Worm (Caenorhabditis elegans) whole organism, mixed stage, embryonic: ENCODE results near the gene kqt-1.

Experiments
- M03D4.4 ChIP-seq: sonication (generic microtip); optimal IDR thresholded peaks from 2 replicates; lab custom pipeline; 2017; ENCODE audit warnings: mild to moderate bottlenecking, missing genetic modification characterization, missing compliant biosample characterization
- bed-3 ChIP-seq: fragments of 200-800 bp; sonication (Bioruptor generic); optimal IDR thresholded peaks from 3 replicates; lab custom pipeline; 2018; ENCODE audit warnings: mild to moderate bottlenecking, missing genetic modification characterization, moderate library complexity, missing compliant biosample characterization
- blmp-1 ChIP-seq: fragments of 150-350 bp; optimal IDR thresholded peaks from 2 replicates; lab custom pipeline; 2014; ENCODE audit warnings: missing biosample characterization, missing genetic modification characterization
- ceh-39 ChIP-seq: fragments of 150-350 bp; optimal IDR thresholded peaks from 2 replicates; lab custom pipeline; 2014; ENCODE audit warnings: missing biosample characterization, missing genetic modification characterization
- ceh-43 ChIP-seq: fragments of 200-800 bp; sonication (Bioruptor generic); optimal IDR thresholded peaks from 2 replicates; lab custom pipeline; 2018; ENCODE audit warnings: mild to moderate bottlenecking, missing genetic modification characterization, moderate library complexity, missing compliant biosample characterization
- ceh-83 ChIP-seq: fragments of 200-800 bp; sonication (Bioruptor generic); optimal IDR thresholded peaks from 2 replicates; lab custom pipeline; 2018; ENCODE audit warnings: mild to moderate bottlenecking, missing genetic modification characterization, missing compliant biosample characterization
- ces-1 ChIP-seq: fragments of 150-350 bp; optimal IDR thresholded peaks from 2 replicates; lab custom pipeline; 2014; ENCODE audit warnings: missing biosample characterization, missing genetic modification reagents, missing genetic modification characterization
- cnd-1 ChIP-seq: fragments of 200-800 bp; sonication (Bioruptor generic); optimal IDR thresholded peaks from 2 replicates; lab custom pipeline; 2018; ENCODE audit warnings: mild to moderate bottlenecking, missing genetic modification characterization, missing compliant biosample characterization
- drap-1 ChIP-seq: fragments of 200-800 bp; sonication (Bioruptor generic); optimal IDR thresholded peaks from 3 replicates; lab custom pipeline; 2018; ENCODE audit warnings: mild to moderate bottlenecking, missing genetic modification characterization, missing compliant biosample characterization
- elt-1 ChIP-seq: sonication (generic microtip); optimal IDR thresholded peaks from 2 replicates; lab custom pipeline; 2017; ENCODE audit warnings: missing genetic modification characterization, mild to moderate bottlenecking, missing compliant biosample characterization, antibody characterized with exemption, moderate library complexity, borderline replicate concordance; ENCODE audit not compliant: insufficient read depth
- elt-3 ChIP-seq: fragments of 150-350 bp; optimal IDR thresholded peaks from 2 replicates; lab custom pipeline; 2014; ENCODE audit warnings: missing biosample characterization, missing genetic modification characterization
- flh-1 ChIP-seq: fragments of 200-800 bp; sonication (Bioruptor generic); optimal IDR thresholded peaks from 2 replicates; lab custom pipeline; 2018; ENCODE audit warnings: mild to moderate bottlenecking, missing genetic modification characterization, moderate library complexity, missing compliant biosample characterization
- ham-2 ChIP-seq: fragments of 200-800 bp; sonication (Bioruptor generic); optimal IDR thresholded peaks from 2 replicates; lab custom pipeline; 2018; ENCODE audit warnings: mild to moderate bottlenecking, missing genetic modification characterization, missing compliant biosample characterization
- hlh-1 ChIP-seq: fragments of 150-350 bp; optimal IDR thresholded peaks from 2 replicates; lab custom pipeline; 2014; ENCODE audit warnings: missing biosample characterization, missing genetic modification reagents, missing genetic modification characterization
- lin-13 ChIP-seq: fragments of 150-350 bp; optimal IDR thresholded peaks from 2 replicates; lab custom pipeline; 2014; ENCODE audit warnings: missing biosample characterization, missing genetic modification characterization
- lin-32 ChIP-seq: fragments of 200-800 bp; sonication (Bioruptor generic); optimal IDR thresholded peaks from 2 replicates; lab custom pipeline; 2018; ENCODE audit warnings: mild to moderate bottlenecking, missing genetic modification characterization, missing compliant biosample characterization
- lsy-2 ChIP-seq: fragments of 150-350 bp; optimal IDR thresholded peaks from 2 replicates; lab custom pipeline; 2014; ENCODE audit warnings: missing biosample characterization, missing genetic modification characterization
- mab-5 ChIP-seq: fragments of 150-350 bp; optimal IDR thresholded peaks from 2 replicates; lab custom pipeline; 2014; ENCODE audit warnings: missing biosample characterization, missing genetic modification characterization
- mep-1 ChIP-seq: fragments of 150-350 bp; optimal IDR thresholded peaks from 2 replicates; lab custom pipeline; 2017; ENCODE audit warnings: missing biosample characterization, missing genetic modification reagents, missing genetic modification characterization, inconsistent platforms
- mls-2 ChIP-seq: sonication (generic microtip); optimal IDR thresholded peaks from 2 replicates; lab custom pipeline; 2016; ENCODE audit warnings: mild to moderate bottlenecking, missing genetic modification characterization, moderate library complexity, missing compliant biosample characterization
- nhr-12 ChIP-seq: fragments of 150-350 bp; optimal IDR thresholded peaks from 2 replicates; lab custom pipeline; 2014; ENCODE audit warnings: missing biosample characterization, missing genetic modification characterization
- nhr-2 ChIP-seq: fragments of 150-350 bp; optimal IDR thresholded peaks from 2 replicates; lab custom pipeline; 2014; ENCODE audit warnings: missing biosample characterization, missing genetic modification characterization
- nhr-237 ChIP-seq: fragments of 150-350 bp; optimal IDR thresholded peaks from 2 replicates; lab custom pipeline; 2014; ENCODE audit warnings: missing biosample characterization, missing genetic modification characterization
- nhr-28 ChIP-seq: fragments of 150-350 bp; optimal IDR thresholded peaks from 2 replicates; lab custom pipeline; 2014; ENCODE audit warnings: missing biosample characterization, missing genetic modification characterization
- nhr-76 ChIP-seq: sonication (generic microtip); optimal IDR thresholded peaks from 2 replicates; lab custom pipeline; 2017; ENCODE audit warnings: missing biosample characterization, missing genetic modification characterization
- pha-4 ChIP-seq: fragments of 150-350 bp; optimal IDR thresholded peaks from 2 replicates; lab custom pipeline; 2018; ENCODE audit warnings: missing biosample characterization, missing genetic modification reagents, missing genetic modification characterization
- sem-2 ChIP-seq: fragments of 200-800 bp; sonication (Bioruptor generic); optimal IDR thresholded peaks from 2 replicates; lab custom pipeline; 2018; ENCODE audit warnings: mild to moderate bottlenecking, missing genetic modification characterization, missing compliant biosample characterization
- snpc-4 ChIP-seq: fragments of 150-350 bp; optimal IDR thresholded peaks from 2 replicates; lab custom pipeline; 2014; ENCODE audit warnings: missing biosample characterization, missing genetic modification characterization
- sptf-1 ChIP-seq: sonication (generic microtip); optimal IDR thresholded peaks from 2 replicates; lab custom pipeline; 2017; ENCODE audit warnings: mild to moderate bottlenecking, missing genetic modification characterization, moderate library complexity, missing compliant biosample characterization
- tbx-8 ChIP-seq: fragments of 200-800 bp; sonication (Bioruptor generic); optimal IDR thresholded peaks from 2 replicates; lab custom pipeline; 2018; ENCODE audit warnings: mild to moderate bottlenecking, missing genetic modification characterization, moderate library complexity, missing compliant biosample characterization
- unc-120 ChIP-seq: sonication (generic microtip); optimal IDR thresholded peaks from 2 replicates; lab custom pipeline; 2017; ENCODE audit warnings: missing genetic modification characterization, missing compliant biosample characterization; ENCODE audit not compliant: poor library complexity, severe bottlenecking
- unc-39 ChIP-seq: fragments of 150-350 bp; optimal IDR thresholded peaks from 2 replicates; lab custom pipeline; 2014; ENCODE audit warnings: missing biosample characterization, missing genetic modification characterization
- unc-62 ChIP-seq: fragments of 150-350 bp; optimal IDR thresholded peaks from 2 replicates; lab custom pipeline; 2014; ENCODE audit warnings: missing biosample characterization, missing genetic modification reagents, missing genetic modification characterization
- zip-8 ChIP-seq: fragments of 150-350 bp; optimal IDR thresholded peaks from 2 replicates; lab custom pipeline; 2014; ENCODE audit warnings: missing biosample characterization, missing genetic modification characterization
- ztf-11 ChIP-seq: fragments of 150-350 bp; optimal IDR thresholded peaks from 2 replicates; lab custom pipeline; 2014; ENCODE audit warnings: missing biosample characterization, missing genetic modification characterization

kqt-1 gene

ce11 chrX:6588495-6588894, 30.3 kb upstream of the kqt-1 start, which contains the start of gene fbxl-4:
fbxl-4 (plus strand) TSS chrX:6588795.
- TF ChIP-seq nhr-12 (no peak), elt-3 (tag; lab: Kevin White, UChicago) (no peak), pha-4 (tag; lab: Kevin White, UChicago) (no peak), nhr-2 (no peak), mep-1 (tag; lab: Kevin White, UChicago) (no peak), cnd-1 (tag; lab: Kevin White, UChicago) (no peak), mls-2 (tag; lab: Kevin White, UChicago) (no peak), ceh-43 (no peak), sem-2 (GFP tag; lab: Kevin White, UChicago) (no peak), hlh-1 (tag; lab: Kevin White, UChicago) (no peak), mab-5 (tag; lab: Kevin White, UChicago) (no peak), lin-32 (GFP tag; lab: Kevin White, UChicago) (no peak), snpc-4 (no peak), unc-39 (tag; lab: Kevin White, UChicago) (no peak), zip-8 (no peak), ceh-83 (no peak), ceh-39 (tag; lab: Kevin White, UChicago) (no peak), ham-2 (GFP tag; lab: Kevin White, UChicago) (no peak), nhr-28 (tag; lab: Kevin White, UChicago) (no peak)

ce11 chrX:6591674-6592073, 27.1 kb upstream of the kqt-1 start:
- no peak for TF ChIP-seq unc-39 (tag; lab: Kevin White, UChicago)
- TF ChIP-seq nhr-12 = no peak
- TF ChIP-seq cnd-1 (tag; lab: Kevin White, UChicago) = no peak
- no peak for TF ChIP-seq zip-8
- no peak for TF ChIP-seq M03D4.4 (tag; lab: Kevin White, UChicago)
- TF ChIP-seq elt-1 (tag; lab: Kevin White, UChicago) = no peak
- no peak for TF ChIP-seq nhr-28 (tag; lab: Kevin White, UChicago)
- no peak for TF ChIP-seq ceh-39 (tag; lab: Kevin White, UChicago)
- TF ChIP-seq unc-62 (GFP tag; lab: Kevin White, UChicago) = peak; percentile 41
- TF ChIP-seq mls-2 (tag; lab: Kevin White, UChicago) = no peak
- no peak for TF ChIP-seq sptf-1
- TF ChIP-seq ztf-11 (tag; lab: Kevin White, UChicago) = no peak
- peak; percentile 79 for TF ChIP-seq hlh-1 (tag; lab: Kevin White, UChicago)
- TF ChIP-seq mep-1 (tag; lab: Kevin White, UChicago) = no peak
- TF ChIP-seq mab-5 (tag; lab: Kevin White, UChicago) = no peak
- TF ChIP-seq ceh-43 = no peak
- no peak for TF ChIP-seq nhr-237 (tag; lab: Kevin White, UChicago)
- TF ChIP-seq unc-120 = peak; percentile 57
- TF ChIP-seq drap-1 = no peak
- TF ChIP-seq ceh-83 = no peak
- TF ChIP-seq blmp-1 (tag; lab: Kevin White, UChicago) = no peak
- no peak for TF ChIP-seq snpc-4
- no peak for TF ChIP-seq nhr-76 (tag; lab: Kevin White, UChicago)

- peak; percentile 80 for TF ChIP-seq lin-32 (GFP tag; lab: Kevin White, UChicago)
- peak; percentile 94 for TF ChIP-seq sptf-1
- peak; percentile 74 for TF ChIP-seq ceh-43
- TF ChIP-seq lsy-2 (tag; lab: Kevin White, UChicago) = peak; percentile 28
- no peak for TF ChIP-seq ztf-11 (tag; lab: Kevin White, UChicago)
- TF ChIP-seq flh-1 = peak; percentile 57
- TF ChIP-seq elt-1 (tag; lab: Kevin White, UChicago) = no peak
- peak; percentile 43 for TF ChIP-seq nhr-237 (tag; lab: Kevin White, UChicago)
- TF ChIP-seq bed-3 (GFP tag; lab: Kevin White, UChicago) = peak; percentile 84
- peak; percentile 93 for TF ChIP-seq ceh-83
- peak; percentile 78 for TF ChIP-seq sem-2 (GFP tag; lab: Kevin White, UChicago)
- peak; percentile 55 for TF ChIP-seq hlh-1 (tag; lab: Kevin White, UChicago)
- peak; percentile 95 for TF ChIP-seq mls-2 (tag; lab: Kevin White, UChicago)
- no peak for TF ChIP-seq nhr-2
- peak; percentile 13 for TF ChIP-seq ceh-39 (tag; lab: Kevin White, UChicago)
- TF ChIP-seq ces-1 (GFP tag; lab: Kevin White, UChicago) = peak; percentile 52
- peak; percentile 87 for TF ChIP-seq unc-120
- TF ChIP-seq drap-1 = peak; percentile 91
- peak; percentile 86 for TF ChIP-seq cnd-1 (tag; lab: Kevin White, UChicago)
- peak; percentile 76 for TF ChIP-seq ham-2 (GFP tag; lab: Kevin White, UChicago)
- TF ChIP-seq pha-4 (tag; lab: Kevin White, UChicago) = peak; percentile 12
- no peak for TF ChIP-seq snpc-4
- TF ChIP-seq lin-13 (tag; lab: Kevin White, UChicago) = no peak
- TF ChIP-seq unc-39 (tag; lab: Kevin White, UChicago) = peak; percentile 19
- TF ChIP-seq blmp-1 (tag; lab: Kevin White, UChicago) = peak; percentile 17
- TF ChIP-seq nhr-12 = no peak
- no peak for TF ChIP-seq zip-8
- peak; percentile 54 for TF ChIP-seq unc-62 (GFP tag; lab: Kevin White, UChicago)
- TF ChIP-seq M03D4.4 (tag; lab: Kevin White, UChicago) = no peak
- no peak for TF ChIP-seq mab-5 (tag; lab: Kevin White, UChicago)
- peak; percentile 43 for TF ChIP-seq nhr-28 (tag; lab: Kevin White, UChicago)
- TF ChIP-seq mep-1 (tag; lab: Kevin White, UChicago) = peak; percentile 43
- no peak for TF ChIP-seq nhr-76 (tag; lab: Kevin White, UChicago)
- TF ChIP-seq tbx-8 (GFP tag; lab: Kevin White, UChicago) = peak; percentile 76
These were observed 25.5 kb upstream of the kqt-1 start for ce11 chrX:6593178-6593786.
